Worm (Caenorhabditis elegans) whole organism, midembryonic: ENCODE data around the gene duxl-1.

ENCODE experiments used
- T22C8.4 ChIP-seq: fragments of 200-800 bp; sonication (Bioruptor generic); IDR thresholded peaks from 2 replicates; pipeline ENCODE4 v1.3.6; 2022; ENCODE audit warnings: missing genetic modification characterization, missing compliant biosample characterization
- cog-1 ChIP-seq: sonication (generic microtip); optimal IDR thresholded peaks from 2 replicates; lab custom pipeline; 2016; ENCODE audit warnings: missing genetic modification characterization, missing compliant biosample characterization
- flt-1 ChIP-seq: fragments of 200-800 bp; sonication (Bioruptor generic); IDR thresholded peaks from 2 replicates; pipeline ENCODE4 v1.3.6; 2022; ENCODE audit warnings: missing genetic modification characterization, missing compliant biosample characterization
- med-1 ChIP-seq: sonication (generic microtip); optimal IDR thresholded peaks from 2 replicates; lab custom pipeline; 2017; ENCODE audit warnings: missing genetic modification characterization, mild to moderate bottlenecking, missing compliant biosample characterization, antibody characterized with exemption, missing genetic modification reagents; ENCODE audit not compliant: insufficient read depth
- ref-1 ChIP-seq: fragments of 200-800 bp; sonication (Bioruptor generic); conservative IDR thresholded peaks from 2 replicates; pipeline ENCODE4 v1.3.6; 2022; ENCODE audit warnings: missing genetic modification reagents, missing genetic modification characterization, missing compliant biosample characterization
- tab-1 ChIP-seq: fragments of 200-800 bp; sonication (Bioruptor generic); IDR thresholded peaks from 2 replicates; pipeline ENCODE4 v1.3.6; 2022; ENCODE audit warnings: missing genetic modification characterization, missing compliant biosample characterization
- ztf-23 ChIP-seq: fragments of 200-800 bp; sonication (Bioruptor generic); IDR thresholded peaks from 2 replicates; pipeline ENCODE4 v1.3.6; 2022; ENCODE audit warnings: missing genetic modification reagents, missing genetic modification characterization, missing compliant biosample characterization
- ztf-29 ChIP-seq: fragments of 200-800 bp; sonication (Bioruptor generic); IDR thresholded peaks from 2 replicates; pipeline ENCODE4 v1.3.6; 2022; ENCODE audit warnings: missing genetic modification reagents, missing genetic modification characterization, missing compliant biosample characterization

DNA sequence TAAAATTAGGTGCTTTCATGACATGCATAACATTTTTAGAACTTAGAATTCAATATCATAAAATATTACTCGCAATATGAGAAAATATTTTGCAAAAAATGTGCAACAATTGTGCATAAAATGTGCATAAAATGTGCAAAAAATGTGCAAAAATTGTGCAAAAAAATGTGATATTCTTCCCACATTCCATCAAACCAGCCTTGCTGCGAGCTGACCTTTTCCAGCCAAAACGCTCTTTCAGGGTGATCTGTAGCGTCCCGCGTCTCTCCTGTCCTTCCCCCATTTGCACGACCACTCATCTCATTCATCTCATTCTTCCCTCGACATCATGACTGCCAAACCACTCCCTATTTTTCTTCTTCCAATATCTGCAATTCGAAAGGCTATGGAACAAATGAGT is 12.6 kb downstream of the duxl-1 start, which contains the start of gene fbxb-17:
- no peak for TF ChIP-seq med-1 (GFP tag; lab: Kevin White, UChicago)
- TF ChIP-seq T22C8.4 (GFP tag; lab: Robert Waterston, UW), result no peak
- TF ChIP-seq flt-1 (GFP tag; lab: Robert Waterston, UW), result no peak
- no peak for TF ChIP-seq ref-1 (GFP tag; lab: Robert Waterston, UW)
- no peak for TF ChIP-seq ztf-29 (GFP tag; lab: Robert Waterston, UW)
- no peak for TF ChIP-seq ztf-23 (GFP tag; lab: Robert Waterston, UW)
- no peak for TF ChIP-seq cog-1 (tag; lab: Kevin White, UChicago)
- no peak for TF ChIP-seq tab-1
